Worm (Caenorhabditis elegans) whole organism, L4/young adult: Measurements from ENCODE around the gene Y66C5A.2.

Experiments
- W03F9.2 ChIP-seq: fragments of 150-350 bp; optimal IDR thresholded peaks from 2 replicates; lab custom pipeline; 2014; ENCODE audit warnings: missing biosample characterization, missing genetic modification characterization
- dao-5 ChIP-seq: sonication (generic microtip); optimal IDR thresholded peaks from 2 replicates; lab custom pipeline; 2016; ENCODE audit warnings: missing genotype, missing genetic modification characterization, moderate library complexity, missing compliant biosample characterization
- him-1 ChIP-seq: sonication (generic microtip); optimal IDR thresholded peaks from 2 replicates; lab custom pipeline; 2016; ENCODE audit warnings: missing genotype, missing genetic modification reagents, missing genetic modification characterization, missing compliant biosample characterization

Y66C5A.2 gene

ce11 chrX:14503800-14504550 lies 43.5 kb downstream of the Y66C5A.2 start, which contains the start of gene M163.1:
M163.1 (minus strand) TSS chrX:14503824.
- TF ChIP-seq him-1 (tag; lab: Kevin White, UChicago) (no peak), W03F9.2 (tag; lab: Kevin White, UChicago) (no peak), dao-5 (tag; lab: Kevin White, UChicago) (no peak)

DNA sequence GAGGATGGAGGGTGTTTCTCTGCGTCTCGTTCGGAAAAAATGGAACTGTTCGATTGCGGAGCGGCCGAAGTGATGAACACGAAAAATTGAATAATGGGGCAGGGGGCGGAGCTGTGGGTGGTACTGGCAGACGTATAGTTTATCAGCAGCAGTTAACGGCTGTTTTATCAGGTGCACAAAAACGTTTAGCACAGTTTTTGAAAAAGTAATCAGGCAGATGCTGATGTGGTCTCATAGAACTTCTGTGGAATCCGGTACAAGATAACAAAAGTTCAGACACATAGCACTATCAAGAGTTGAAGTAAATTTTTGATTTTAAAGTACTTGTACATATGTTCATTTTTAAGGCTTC lies 44.0 kb downstream of the Y66C5A.2 start:
- TF ChIP-seq dao-5 (tag; lab: Kevin White, UChicago) (no peak), W03F9.2 (tag; lab: Kevin White, UChicago) (no peak), him-1 (tag; lab: Kevin White, UChicago) (no peak)

ce11 chrX:14505578-14506353 lies 45.3 kb downstream of the Y66C5A.2 start:
- TF ChIP-seq him-1 (tag; lab: Kevin White, UChicago) (no peak), W03F9.2 (tag; lab: Kevin White, UChicago) (no peak), dao-5 (tag; lab: Kevin White, UChicago) (no peak)

- no peak for TF ChIP-seq him-1 (tag; lab: Kevin White, UChicago)
- TF ChIP-seq W03F9.2 (tag; lab: Kevin White, UChicago): no peak
- TF ChIP-seq dao-5 (tag; lab: Kevin White, UChicago): no peak
Measured at ce11 chrX:14507992-14508391, 47.5 kb downstream of the Y66C5A.2 start.

DNA sequence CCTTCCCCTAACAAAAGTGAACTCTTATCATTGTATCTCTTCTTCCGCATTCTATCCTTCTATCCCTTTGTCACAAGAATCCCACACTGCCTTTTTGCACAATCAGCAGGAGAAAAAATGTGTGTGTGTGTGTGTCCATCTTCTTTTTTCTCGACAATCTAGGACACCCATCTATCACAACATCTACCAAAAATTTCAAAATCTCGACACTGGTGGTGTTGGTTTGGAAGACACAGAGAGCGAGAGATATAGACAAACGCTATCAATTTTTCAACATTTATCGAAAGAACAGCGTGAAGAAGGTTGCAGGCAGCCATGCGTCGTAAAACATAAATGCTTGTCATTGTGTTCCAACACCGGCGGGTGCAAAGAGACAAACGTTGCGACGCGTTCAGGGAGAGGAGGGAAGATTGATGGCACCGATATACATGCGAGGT lies 48.3 kb downstream of the Y66C5A.2 start:
- no peak for TF ChIP-seq W03F9.2 (tag; lab: Kevin White, UChicago)

- TF ChIP-seq him-1 (tag; lab: Kevin White, UChicago): no peak
- TF ChIP-seq W03F9.2 (tag; lab: Kevin White, UChicago): no peak
- TF ChIP-seq dao-5 (tag; lab: Kevin White, UChicago): no peak
Measured at ce11 chrX:14510358-14510757, 49.8 kb downstream of the Y66C5A.2 start.
